Worm (Caenorhabditis elegans) whole organism, midembryonic: ENCODE results near the gene srx-31.

Experiments used
- T22C8.4 ChIP-seq: fragments of 200-800 bp; sonication (Bioruptor generic); IDR thresholded peaks from 2 replicates; pipeline ENCODE4 v1.3.6; 2022; ENCODE audit warnings: missing genetic modification characterization, missing compliant biosample characterization
- cog-1 ChIP-seq: sonication (generic microtip); optimal IDR thresholded peaks from 2 replicates; lab custom pipeline; 2016; ENCODE audit warnings: missing genetic modification characterization, missing compliant biosample characterization
- flt-1 ChIP-seq: fragments of 200-800 bp; sonication (Bioruptor generic); IDR thresholded peaks from 2 replicates; pipeline ENCODE4 v1.3.6; 2022; ENCODE audit warnings: missing genetic modification characterization, missing compliant biosample characterization
- klf-2 ChIP-seq: fragments of 200-800 bp; sonication (Bioruptor generic); conservative IDR thresholded peaks from 2 replicates; pipeline ENCODE4 v1.3.6; 2022; ENCODE audit warnings: missing genetic modification reagents, missing genetic modification characterization, missing compliant biosample characterization
- med-1 ChIP-seq: sonication (generic microtip); optimal IDR thresholded peaks from 2 replicates; lab custom pipeline; 2017; ENCODE audit warnings: missing genetic modification characterization, mild to moderate bottlenecking, missing compliant biosample characterization, antibody characterized with exemption, missing genetic modification reagents; ENCODE audit not compliant: insufficient read depth
- ref-1 ChIP-seq: fragments of 200-800 bp; sonication (Bioruptor generic); conservative IDR thresholded peaks from 2 replicates; pipeline ENCODE4 v1.3.6; 2022; ENCODE audit warnings: missing genetic modification reagents, missing genetic modification characterization, missing compliant biosample characterization
- tab-1 ChIP-seq: fragments of 200-800 bp; sonication (Bioruptor generic); IDR thresholded peaks from 2 replicates; pipeline ENCODE4 v1.3.6; 2022; ENCODE audit warnings: missing genetic modification characterization, missing compliant biosample characterization
- ztf-23 ChIP-seq: fragments of 200-800 bp; sonication (Bioruptor generic); IDR thresholded peaks from 2 replicates; pipeline ENCODE4 v1.3.6; 2022; ENCODE audit warnings: missing genetic modification reagents, missing genetic modification characterization, missing compliant biosample characterization
- ztf-29 ChIP-seq: fragments of 200-800 bp; sonication (Bioruptor generic); IDR thresholded peaks from 2 replicates; pipeline ENCODE4 v1.3.6; 2022; ENCODE audit warnings: missing genetic modification reagents, missing genetic modification characterization, missing compliant biosample characterization

- TF ChIP-seq flt-1 (GFP tag; lab: Robert Waterston, UW) (no peak), tab-1 (GFP tag; lab: Robert Waterston, UW) (no peak), T22C8.4 (GFP tag; lab: Robert Waterston, UW) (no peak), klf-2 (GFP tag; lab: Robert Waterston, UW) (no peak), ztf-29 (GFP tag; lab: Robert Waterston, UW) (no peak), ztf-23 (no peak), ref-1 (GFP tag; lab: Robert Waterston, UW) (no peak), med-1 (GFP tag; lab: Kevin White, UChicago) (no peak), cog-1 (tag; lab: Kevin White, UChicago) (no peak)
Observed at ce11 chrV:810281-810862, 12.4 kb downstream of the srx-31 start, which contains the start of gene R13D11.4.
